Fruit fly (Drosophila melanogaster) whole organism, embryonic: ENCODE results near the gene Alms1a.
A peak's percentile ranks its signal among the peaks of the same experiment; 100 is the strongest.

ENCODE experiments used
- Asciz ChIP-seq: fragments of 200-800 bp; sonication (Bioruptor generic); optimal IDR thresholded peaks from 2 replicates; lab custom pipeline; 2017; ENCODE audit warnings: missing biosample characterization, mild to moderate bottlenecking, missing genetic modification characterization, missing genetic modification reagents
- CG10321 ChIP-seq: fragments of 200-800 bp; sonication (Bioruptor generic); IDR thresholded peaks from 2 replicates; pipeline ENCODE4 v1.3.6; 2022; ENCODE audit warnings: missing biosample characterization, missing genetic modification characterization
- CG10431 ChIP-seq: fragments of 200-800 bp; sonication (Bioruptor generic); optimal IDR thresholded peaks from 3 replicates; lab custom pipeline; 2018; ENCODE audit warnings: missing biosample characterization, mild to moderate bottlenecking, missing genetic modification characterization
- CG10979 ChIP-seq: fragments of 200-800 bp; sonication (Bioruptor generic); optimal IDR thresholded peaks from 2 replicates; lab custom pipeline; 2018; ENCODE audit warnings: missing biosample characterization, mild to moderate bottlenecking, missing genetic modification characterization, moderate library complexity
- CG11456 ChIP-seq: fragments of 200-800 bp; sonication (Bioruptor generic); IDR thresholded peaks from 3 replicates; pipeline ENCODE4 v1.3.6; 2022; ENCODE audit warnings: missing biosample characterization, missing genetic modification characterization
- CG11696 ChIP-seq: fragments of 200-800 bp; sonication (Bioruptor generic); IDR thresholded peaks from 2 replicates; pipeline ENCODE4 v1.3.6; 2022; ENCODE audit warnings: missing biosample characterization, missing genetic modification characterization
- CG13424 ChIP-seq: fragments of 200-800 bp; sonication (Bioruptor generic); optimal IDR thresholded peaks from 2 replicates; lab custom pipeline; 2019; ENCODE audit warnings: missing biosample characterization, mild to moderate bottlenecking, missing genetic modification characterization, moderate library complexity
- CG14441 ChIP-seq: fragments of 200-800 bp; sonication (Bioruptor generic); IDR thresholded peaks from 2 replicates; pipeline ENCODE4 v1.3.6; 2022; ENCODE audit warnings: missing biosample characterization, missing genetic modification characterization
- CG16815 ChIP-seq: fragments of 200-800 bp; sonication (Bioruptor generic); optimal IDR thresholded peaks from 3 replicates; lab custom pipeline; 2017; ENCODE audit warnings: missing biosample characterization, mild to moderate bottlenecking, missing genetic modification characterization
- CG18476 ChIP-seq: fragments of 200-800 bp; sonication (Bioruptor generic); optimal IDR thresholded peaks from 2 replicates; lab custom pipeline; 2016; ENCODE audit warnings: missing biosample characterization, mild to moderate bottlenecking, missing genetic modification characterization
- CG31365 ChIP-seq: fragments of 200-800 bp; sonication (Bioruptor generic); optimal IDR thresholded peaks from 2 replicates; lab custom pipeline; 2018; ENCODE audit warnings: missing biosample characterization, mild to moderate bottlenecking, missing genetic modification characterization
- CG33557 ChIP-seq: fragments of 200-800 bp; sonication (Bioruptor generic); optimal IDR thresholded peaks from 2 replicates; lab custom pipeline; 2019; ENCODE audit warnings: missing biosample characterization, mild to moderate bottlenecking, missing genetic modification characterization, moderate library complexity
- CG4617 ChIP-seq: fragments of 200-800 bp; sonication (Bioruptor generic); optimal IDR thresholded peaks from 3 replicates; lab custom pipeline; 2016; ENCODE audit warnings: missing biosample characterization, missing genetic modification characterization, borderline replicate concordance
- CG5180 ChIP-seq: fragments of 200-800 bp; sonication (Bioruptor generic); optimal IDR thresholded peaks from 3 replicates; lab custom pipeline; 2017; ENCODE audit warnings: missing biosample characterization, missing genetic modification characterization, mild to moderate bottlenecking, moderate library complexity, missing genetic modification reagents
- CG5953 ChIP-seq: fragments of 200-800 bp; sonication (Bioruptor generic); IDR thresholded peaks from 2 replicates; pipeline ENCODE4 v1.3.6; 2022; ENCODE audit warnings: missing biosample characterization, missing genetic modification characterization
- CG6813 ChIP-seq: fragments of 200-800 bp; sonication (Bioruptor generic); optimal IDR thresholded peaks from 2 replicates; lab custom pipeline; 2017; ENCODE audit warnings: missing biosample characterization, missing genetic modification characterization, mild to moderate bottlenecking, moderate library complexity, missing genetic modification reagents
- CG8478 ChIP-seq: fragments of >200 bp; optimal IDR thresholded peaks from 2 replicates; lab custom pipeline; 2018
- CG8944 ChIP-seq: fragments of 200-800 bp; sonication (Bioruptor generic); optimal IDR thresholded peaks from 3 replicates; lab custom pipeline; 2016; ENCODE audit warnings: missing biosample characterization, missing genetic modification characterization
- Dfd ChIP-seq, 2 experiments: fragments of >200 bp; optimal IDR thresholded peaks; 2 replicates each; lab custom pipeline; 2017; ENCODE audit warnings: missing biosample characterization in 2 of 2, missing genetic modification characterization in 2 of 2
- Dll ChIP-seq: fragments of 200-800 bp; sonication (Bioruptor generic); IDR thresholded peaks from 4 replicates; pipeline ENCODE4 v1.3.6; 2022; ENCODE audit warnings: missing biosample characterization, missing genetic modification characterization; ENCODE audit not compliant: partially characterized antibody
- ERR ChIP-seq: fragments of 200-800 bp; sonication (Bioruptor generic); optimal IDR thresholded peaks from 2 replicates; lab custom pipeline; 2016; ENCODE audit warnings: missing biosample characterization, missing genetic modification characterization
- Gsc ChIP-seq: fragments of 200-800 bp; sonication (Bioruptor generic); IDR thresholded peaks from 2 replicates; pipeline ENCODE4 v1.3.6; 2022; ENCODE audit warnings: missing biosample characterization, missing genetic modification characterization
- HmgD ChIP-seq: fragments of 200-800 bp; sonication (Bioruptor generic); optimal IDR thresholded peaks from 3 replicates; lab custom pipeline; 2016; ENCODE audit warnings: missing biosample characterization, missing genetic modification characterization
- Hr51 ChIP-seq, 2 experiments: fragments of 200-800 bp; sonication (Bioruptor generic); optimal IDR thresholded peaks; 2 replicates in 1 of 2; 3 replicates in 1 of 2; lab custom pipeline; 2016 to 2018; ENCODE audit warnings: missing biosample characterization in 2 of 2, missing genetic modification characterization in 2 of 2, mild to moderate bottlenecking in 1 of 2, moderate library complexity in 1 of 2
- Lim3 ChIP-seq: fragments of 200-800 bp; sonication (Bioruptor generic); IDR thresholded peaks from 2 replicates; pipeline ENCODE4 v1.3.6; 2022; ENCODE audit warnings: missing biosample characterization, missing genetic modification characterization
- Lpt ChIP-seq: fragments of >200 bp; optimal IDR thresholded peaks from 2 replicates; lab custom pipeline; 2018; ENCODE audit warnings: missing biosample characterization, missing genetic modification characterization
- NK7.1 ChIP-seq: fragments of 200-800 bp; sonication (Bioruptor generic); optimal IDR thresholded peaks from 3 replicates; lab custom pipeline; 2016; ENCODE audit warnings: missing biosample characterization, missing genetic modification characterization
- Oli ChIP-seq: fragments of 200-800 bp; sonication (Bioruptor generic); optimal IDR thresholded peaks from 2 replicates; lab custom pipeline; 2018; ENCODE audit warnings: missing biosample characterization, mild to moderate bottlenecking, missing genetic modification characterization, moderate library complexity
- Opbp ChIP-seq: fragments of 200-800 bp; sonication (Bioruptor generic); IDR thresholded peaks from 3 replicates; pipeline ENCODE4 v1.3.6; 2022; ENCODE audit warnings: missing biosample characterization, missing genetic modification characterization; ENCODE audit not compliant: partially characterized antibody
- Rx ChIP-seq: fragments of 200-800 bp; sonication (Bioruptor generic); IDR thresholded peaks from 2 replicates; pipeline ENCODE4 v1.3.6; 2022; ENCODE audit warnings: missing biosample characterization, missing genetic modification characterization
- Sry-β ChIP-seq: fragments of 200-800 bp; sonication (Bioruptor generic); optimal IDR thresholded peaks from 2 replicates; lab custom pipeline; 2018; ENCODE audit warnings: missing biosample characterization, mild to moderate bottlenecking, missing genetic modification characterization, moderate library complexity
- Ssrp ChIP-seq: fragments of 200-800 bp; sonication (Bioruptor generic); optimal IDR thresholded peaks from 2 replicates; lab custom pipeline; 2018; ENCODE audit warnings: missing biosample characterization, mild to moderate bottlenecking, missing genetic modification characterization, moderate library complexity
- al ChIP-seq: fragments of 200-800 bp; sonication (Bioruptor generic); IDR thresholded peaks from 2 replicates; pipeline ENCODE4 v1.3.6; 2022; ENCODE audit warnings: missing biosample characterization, missing genetic modification characterization
- ato ChIP-seq: fragments of 200-800 bp; sonication (Bioruptor generic); IDR thresholded peaks from 2 replicates; pipeline ENCODE4 v1.3.6; 2022; ENCODE audit warnings: missing biosample characterization, missing genetic modification characterization; ENCODE audit not compliant: partially characterized antibody
- btn ChIP-seq: fragments of 200-800 bp; sonication (Bioruptor generic); optimal IDR thresholded peaks from 2 replicates; lab custom pipeline; 2016; ENCODE audit warnings: missing biosample characterization, missing genetic modification characterization
- chinmo ChIP-seq: fragments of 200-800 bp; sonication (Bioruptor generic); IDR thresholded peaks from 4 replicates; pipeline ENCODE4 v1.3.6; 2022; ENCODE audit warnings: missing biosample characterization, missing genetic modification characterization; ENCODE audit not compliant: partially characterized antibody
- fru ChIP-seq: fragments of >200 bp; optimal IDR thresholded peaks from 2 replicates; lab custom pipeline; 2017
- grau ChIP-seq: fragments of 200-800 bp; optimal IDR thresholded peaks from 3 replicates; lab custom pipeline; 2019; ENCODE audit warnings: missing biosample characterization, mild to moderate bottlenecking, missing genetic modification characterization, moderate library complexity
- grn ChIP-seq: fragments of 200-800 bp; sonication (Bioruptor generic); optimal IDR thresholded peaks from 3 replicates; lab custom pipeline; 2017; ENCODE audit warnings: missing biosample characterization, missing genetic modification characterization
- kay ChIP-seq: fragments of 200-800 bp; sonication (Bioruptor generic); optimal IDR thresholded peaks from 2 replicates; lab custom pipeline; 2016; ENCODE audit warnings: missing biosample characterization, missing genetic modification characterization
- mam ChIP-seq: fragments of 200-800 bp; sonication (Bioruptor generic); optimal IDR thresholded peaks from 3 replicates; lab custom pipeline; 2016; ENCODE audit warnings: missing biosample characterization, missing genetic modification characterization
- odd ChIP-seq: fragments of 200-800 bp; sonication (Bioruptor generic); optimal IDR thresholded peaks from 2 replicates; lab custom pipeline; 2017; ENCODE audit warnings: missing biosample characterization, mild to moderate bottlenecking, missing genetic modification characterization
- pita ChIP-seq: fragments of 200-800 bp; sonication (Bioruptor generic); optimal IDR thresholded peaks from 2 replicates; lab custom pipeline; 2017; ENCODE audit warnings: missing biosample characterization, mild to moderate bottlenecking, missing genetic modification characterization
- prd ChIP-seq, 3 experiments: fragments of >200 bp in 2 of 3; fragments of 200-800 bp in 1 of 3; sonication (Bioruptor generic) in 1 of 3; optimal IDR thresholded peaks in 2 of 3; IDR thresholded peaks in 1 of 3; 2 replicates in 2 of 3; 3 replicates in 1 of 3; pipeline versions ENCODE4 v1.3.6 to Lab custom; 2017 to 2022; ENCODE audit warnings: missing biosample characterization in 1 of 3, missing genetic modification characterization in 1 of 3
- schlank ChIP-seq: fragments of 200-800 bp; sonication (Bioruptor generic); optimal IDR thresholded peaks from 2 replicates; lab custom pipeline; 2018; ENCODE audit warnings: missing biosample characterization, mild to moderate bottlenecking, missing genetic modification characterization
- sd ChIP-seq: fragments of 200-800 bp; sonication (Bioruptor generic); optimal IDR thresholded peaks from 3 replicates; lab custom pipeline; 2018; ENCODE audit warnings: missing biosample characterization, mild to moderate bottlenecking, missing genetic modification characterization, moderate library complexity
- slp2 ChIP-seq: fragments of 200-800 bp; sonication (Bioruptor generic); optimal IDR thresholded peaks from 2 replicates; lab custom pipeline; 2016; ENCODE audit warnings: missing biosample characterization, missing genetic modification characterization
- toy ChIP-seq: fragments of 200-800 bp; sonication (Bioruptor generic); IDR thresholded peaks from 2 replicates; pipeline ENCODE4 v1.3.6; 2022; ENCODE audit warnings: missing biosample characterization, missing genetic modification characterization
- tx ChIP-seq: fragments of 200-800 bp; sonication (Bioruptor generic); optimal IDR thresholded peaks from 2 replicates; lab custom pipeline; 2016; ENCODE audit warnings: missing biosample characterization, missing genetic modification characterization

The Alms1a gene

dm6 chrX:4666650-4667360 lies 31.0 kb upstream of the Alms1a start, which contains the start of gene CG3009 (continued):
- TF ChIP-seq mam (GFP tag; lab: Kevin White, UChicago) (peak; percentile 98), prd (optimal IDR thresholded peaks at IDR 0.05; lab: Kevin White, UChicago) (no peak), prd (GFP tag; IDR thresholded peaks at IDR 0.05; lab: Robert Waterston, UW) (peak; percentile 98), CG10979 (tag; lab: Kevin White, UChicago) (peak; percentile 93), CG6813 (GFP tag; lab: Kevin White, UChicago) (peak; percentile 97), Dll (no peak), pita (GFP tag; lab: Kevin White, UChicago) (peak; percentile 87), CG10321 (GFP tag; lab: Robert Waterston, UW) (peak; percentile 82), CG8478 (lab: Kevin White, UChicago) (no peak), NK7.1 (GFP tag; lab: Kevin White, UChicago) (peak; percentile 96), sd (tag; lab: Kevin White, UChicago) (peak; percentile 90), CG5180 (GFP tag; lab: Kevin White, UChicago) (peak; percentile 89), CG5953 (GFP tag; lab: Robert Waterston, UW) (peak; percentile 95), tx (GFP tag; lab: Kevin White, UChicago) (peak; percentile 98), ERR (GFP tag; lab: Kevin White, UChicago) (peak; percentile 97), al (GFP tag; lab: Robert Waterston, UW) (peak; percentile 97), CG10431 (GFP tag; lab: Kevin White, UChicago) (peak; percentile 85), HmgD (GFP tag; lab: Kevin White, UChicago) (peak; percentile 98), Ssrp (tag; lab: Kevin White, UChicago) (peak; percentile 93), slp2 (GFP tag; lab: Kevin White, UChicago) (peak; percentile 96), Asciz (GFP tag; lab: Kevin White, UChicago) (peak; percentile 94), schlank (tag; lab: Kevin White, UChicago) (peak; percentile 97), chinmo (GFP tag; lab: Robert Waterston, UW) (peak; percentile 81; the same call in 1 of the 4 replicates), CG11696 (GFP tag; lab: Robert Waterston, UW) (peak; percentile 90), CG4617 (peak; percentile 96), grau (tag; lab: Kevin White, UChicago) (peak; percentile 96), Lim3 (GFP tag; lab: Robert Waterston, UW) (peak; percentile 89), Dfd (GFP tag; optimal IDR thresholded peaks at IDR 0.05; lab: Kevin White, UChicago) (no peak), Gsc (GFP tag; lab: Robert Waterston, UW) (peak; percentile 93), CG8944 (peak; percentile 98), CG14441 (GFP tag; lab: Robert Waterston, UW) (peak; percentile 98), CG33557 (peak; percentile 79), Oli (tag; lab: Kevin White, UChicago) (peak; percentile 97), CG31365 (tag; lab: Kevin White, UChicago) (peak; percentile 92), fru (no peak), CG18476 (GFP tag; lab: Kevin White, UChicago) (peak; percentile 93), kay (GFP tag; lab: Kevin White, UChicago) (peak; percentile 93), odd (GFP tag; lab: Kevin White, UChicago) (peak; percentile 97), Lpt (GFP tag; lab: Kevin White, UChicago) (no peak), CG11456 (peak; percentile 98), Rx (GFP tag; lab: Robert Waterston, UW) (peak; percentile 94), ato (no peak), Opbp (0 out of 3 replicates have a peak, but pooled peaks have one; percentile 12), grn (GFP tag; lab: Kevin White, UChicago) (peak; percentile 79), Hr51 (GFP tag; optimal IDR thresholded peaks at IDR 0.05; lab: Kevin White, UChicago) (peak; percentile 98), toy (peak; percentile 93), CG13424 (peak; percentile 98), btn (GFP tag; lab: Kevin White, UChicago) (peak; percentile 95), CG16815 (peak; percentile 93), Sry-β (peak; percentile 28)
